Worm (Caenorhabditis elegans): ENCODE results near the gene pdr-1.
"Not testable (repeated sequence)": the region's sequence is repeated elsewhere in the genome, so short reads cannot be mapped to it uniquely, and the experiment has no call there.

The pdr-1 gene

ce11 chrIII:13741410-13741809, 29.9 kb upstream of the pdr-1 start:
- TF ChIP-seq ztf-29 (GFP tag; IDR thresholded peaks at IDR 0.05): no peak
- TF ChIP-seq ztf-23 (GFP tag; IDR thresholded peaks at IDR 0.05): no peak
- TF ChIP-seq flt-1 (GFP tag; IDR thresholded peaks at IDR 0.05): no peak
- TF ChIP-seq med-1 (GFP tag; optimal IDR thresholded peaks at IDR 0.05; ENCODE audit: insufficient read depth): no peak
- no peak for TF ChIP-seq tab-1 (GFP tag; IDR thresholded peaks at IDR 0.05)
- TF ChIP-seq cog-1 (tag; optimal IDR thresholded peaks at IDR 0.05): no peak
- TF ChIP-seq ref-1 (GFP tag; conservative IDR thresholded peaks at IDR 0.05): no peak
- no peak for TF ChIP-seq T22C8.4 (GFP tag; IDR thresholded peaks at IDR 0.05)
- TF ChIP-seq klf-2 (GFP tag; conservative IDR thresholded peaks at IDR 0.05): no peak

- TF ChIP-seq flt-1 (GFP tag; IDR thresholded peaks at IDR 0.05): no peak
- no peak for TF ChIP-seq T22C8.4 (GFP tag; IDR thresholded peaks at IDR 0.05)
Measured at ce11 chrIII:13742028-13742427, 29.3 kb upstream of the pdr-1 start.

ce11 chrIII:13743922-13744321, 27.4 kb upstream of the pdr-1 start, which contains the start of gene tyr-2:
Gene tyr-2 (plus strand): TSS chrIII:13744222.
- TF ChIP-seq klf-2 (GFP tag; conservative IDR thresholded peaks at IDR 0.05) (no peak), tab-1 (GFP tag; IDR thresholded peaks at IDR 0.05) (no peak), ztf-23 (GFP tag; IDR thresholded peaks at IDR 0.05) (no peak), flt-1 (GFP tag; IDR thresholded peaks at IDR 0.05) (no peak), ref-1 (GFP tag; conservative IDR thresholded peaks at IDR 0.05) (no peak), ztf-29 (GFP tag; IDR thresholded peaks at IDR 0.05) (no peak), T22C8.4 (GFP tag; IDR thresholded peaks at IDR 0.05) (no peak), cog-1 (tag; optimal IDR thresholded peaks at IDR 0.05) (no peak), med-1 (GFP tag; optimal IDR thresholded peaks at IDR 0.05; ENCODE audit: insufficient read depth) (no peak)

- TF ChIP-seq ztf-23 (GFP tag; IDR thresholded peaks at IDR 0.05): no peak
- no peak for TF ChIP-seq klf-2 (GFP tag; conservative IDR thresholded peaks at IDR 0.05)
- no peak for TF ChIP-seq ztf-29 (GFP tag; IDR thresholded peaks at IDR 0.05)
- no peak for TF ChIP-seq tab-1 (GFP tag; IDR thresholded peaks at IDR 0.05)
- no peak for TF ChIP-seq med-1 (GFP tag; optimal IDR thresholded peaks at IDR 0.05; ENCODE audit: insufficient read depth)
- TF ChIP-seq T22C8.4 (GFP tag; IDR thresholded peaks at IDR 0.05): no peak
- TF ChIP-seq cog-1 (tag; optimal IDR thresholded peaks at IDR 0.05): no peak
- no peak for TF ChIP-seq flt-1 (GFP tag; IDR thresholded peaks at IDR 0.05)
- no peak for TF ChIP-seq ref-1 (GFP tag; conservative IDR thresholded peaks at IDR 0.05)
Measured at ce11 chrIII:13748312-13748711, 23.0 kb upstream of the pdr-1 start, which contains the start of gene K08E3.2. Gene K08E3.2 (minus strand): TSS chrIII:13748686.

ce11 chrIII:13751144-13751543, 20.2 kb upstream of the pdr-1 start, which contains the start of gene mlc-7:
Gene mlc-7 (plus strand): TSS chrIII:13751444.
- TF ChIP-seq tab-1 (GFP tag; IDR thresholded peaks at IDR 0.05); klf-2 (GFP tag; conservative IDR thresholded peaks at IDR 0.05); cog-1 (tag; optimal IDR thresholded peaks at IDR 0.05): not testable (repeated sequence)

ce11 chrIII:13755689-13756088, 15.6 kb upstream of the pdr-1 start, which contains the start of gene toca-2:
Gene toca-2 (plus strand): TSS chrIII:13755896.
- TF ChIP-seq cog-1 (tag; optimal IDR thresholded peaks at IDR 0.05): no peak
- no peak for TF ChIP-seq ztf-29 (GFP tag; IDR thresholded peaks at IDR 0.05)
- no peak for TF ChIP-seq med-1 (GFP tag; optimal IDR thresholded peaks at IDR 0.05; ENCODE audit: insufficient read depth)
- TF ChIP-seq flt-1 (GFP tag; IDR thresholded peaks at IDR 0.05): no peak
- TF ChIP-seq klf-2 (GFP tag; conservative IDR thresholded peaks at IDR 0.05): no peak
- no peak for TF ChIP-seq T22C8.4 (GFP tag; IDR thresholded peaks at IDR 0.05)
- TF ChIP-seq ztf-23 (GFP tag; IDR thresholded peaks at IDR 0.05): no peak
- no peak for TF ChIP-seq ref-1 (GFP tag; conservative IDR thresholded peaks at IDR 0.05)
- TF ChIP-seq tab-1 (GFP tag; IDR thresholded peaks at IDR 0.05): no peak

ce11 chrIII:13759691-13760090, 11.6 kb upstream of the pdr-1 start:
- TF ChIP-seq tab-1 (GFP tag; IDR thresholded peaks at IDR 0.05) (no peak), med-1 (GFP tag; optimal IDR thresholded peaks at IDR 0.05; ENCODE audit: insufficient read depth) (no peak), T22C8.4 (GFP tag; IDR thresholded peaks at IDR 0.05) (no peak), flt-1 (GFP tag; IDR thresholded peaks at IDR 0.05) (no peak), ref-1 (GFP tag; conservative IDR thresholded peaks at IDR 0.05) (no peak), ztf-23 (GFP tag; IDR thresholded peaks at IDR 0.05) (no peak)

ce11 chrIII:13761022-13761421, 10.3 kb upstream of the pdr-1 start:
- TF ChIP-seq klf-2 (GFP tag; conservative IDR thresholded peaks at IDR 0.05) (no peak), flt-1 (GFP tag; IDR thresholded peaks at IDR 0.05) (no peak), T22C8.4 (GFP tag; IDR thresholded peaks at IDR 0.05) (no peak), cog-1 (tag; optimal IDR thresholded peaks at IDR 0.05) (no peak), ztf-23 (GFP tag; IDR thresholded peaks at IDR 0.05) (no peak), ztf-29 (GFP tag; IDR thresholded peaks at IDR 0.05) (no peak), tab-1 (GFP tag; IDR thresholded peaks at IDR 0.05) (no peak), med-1 (GFP tag; optimal IDR thresholded peaks at IDR 0.05; ENCODE audit: insufficient read depth) (no peak), ref-1 (GFP tag; conservative IDR thresholded peaks at IDR 0.05) (no peak)

ce11 chrIII:13762046-13762445, 9.3 kb upstream of the pdr-1 start, which contains the start of gene dbn-1:
Gene dbn-1 (minus strand): TSS chrIII:13762069.
- TF ChIP-seq ztf-23 (GFP tag; IDR thresholded peaks at IDR 0.05) (no peak), ref-1 (GFP tag; conservative IDR thresholded peaks at IDR 0.05) (no peak), med-1 (GFP tag; optimal IDR thresholded peaks at IDR 0.05; ENCODE audit: insufficient read depth) (no peak), cog-1 (tag; optimal IDR thresholded peaks at IDR 0.05) (no peak), ztf-29 (GFP tag; IDR thresholded peaks at IDR 0.05) (no peak), tab-1 (GFP tag; IDR thresholded peaks at IDR 0.05) (no peak), T22C8.4 (GFP tag; IDR thresholded peaks at IDR 0.05) (no peak), flt-1 (GFP tag; IDR thresholded peaks at IDR 0.05) (no peak), klf-2 (GFP tag; conservative IDR thresholded peaks at IDR 0.05) (no peak)

Data from whole organism, midembryonic.